Fruit fly (Drosophila melanogaster): Measurements from ENCODE around the gene yata.

- TF ChIP-seq cwo (GFP tag; optimal IDR thresholded peaks at IDR 0.05) (no peak), ci (GFP tag; IDR thresholded peaks at IDR 0.05) (peak; percentile 69; the same call in 2 of the 3 replicates), CG8290 (GFP tag; optimal IDR thresholded peaks at IDR 0.05) (no peak), CG8290 (tag; optimal IDR thresholded peaks at IDR 0.05) (peak in 1 of 2 experiments; percentile 72), dpn (GFP tag; optimal IDR thresholded peaks at IDR 0.05) (no peak), bowl (GFP tag; IDR thresholded peaks at IDR 0.05) (no peak), dati (GFP tag; IDR thresholded peaks at IDR 0.05) (no peak), Hey (tag; optimal IDR thresholded peaks at IDR 0.05) (no peak), dmrt99B (tag; optimal IDR thresholded peaks at IDR 0.05) (peak; percentile 0), CG32532 (GFP tag; IDR thresholded peaks at IDR 0.05) (no peak), Gug (GFP tag; IDR thresholded peaks at IDR 0.05) (no peak), Side (GFP tag; optimal IDR thresholded peaks at IDR 0.05) (no peak)
Observed at dm6 chr3R:29757226-29757625, 8.2 kb downstream of the yata start.

All from whole organism, embryonic.